Fruit fly (Drosophila melanogaster) whole organism, embryonic: ENCODE results near the gene CG14194.

Experiments used
- CG10209 ChIP-seq: fragments of 200-800 bp; sonication (Bioruptor generic); optimal IDR thresholded peaks from 3 replicates; lab custom pipeline; 2017; ENCODE audit warnings: missing biosample characterization, mild to moderate bottlenecking, missing genetic modification characterization, missing genetic modification reagents
- CG10431 ChIP-seq: fragments of 200-800 bp; sonication (Bioruptor generic); optimal IDR thresholded peaks from 3 replicates; lab custom pipeline; 2018; ENCODE audit warnings: missing biosample characterization, mild to moderate bottlenecking, missing genetic modification characterization
- CG10462 ChIP-seq: fragments of 200-800 bp; sonication (Bioruptor generic); optimal IDR thresholded peaks from 2 replicates; lab custom pipeline; 2016; ENCODE audit warnings: missing biosample characterization, missing genetic modification characterization
- CG11093 ChIP-seq: fragments of 200-800 bp; sonication (Bioruptor generic); IDR thresholded peaks from 3 replicates; pipeline ENCODE4 v1.3.6; 2022; ENCODE audit warnings: missing biosample characterization, missing genetic modification characterization
- CG11560 ChIP-seq: fragments of 200-800 bp; sonication (Bioruptor generic); IDR thresholded peaks from 3 replicates; pipeline ENCODE4 v1.3.6; 2022; ENCODE audit warnings: missing biosample characterization, missing genetic modification characterization
- CG13287 ChIP-seq: fragments of 200-800 bp; sonication (Bioruptor generic); IDR thresholded peaks from 2 replicates; pipeline ENCODE4 v1.3.6; 2022; ENCODE audit warnings: missing biosample characterization, missing genetic modification characterization; ENCODE audit not compliant: partially characterized antibody
- CG13624 ChIP-seq: fragments of 200-800 bp; sonication (Bioruptor generic); optimal IDR thresholded peaks from 2 replicates; lab custom pipeline; 2016; ENCODE audit warnings: missing biosample characterization, missing genetic modification characterization
- CG1529 ChIP-seq: fragments of 200-800 bp; sonication (Bioruptor generic); optimal IDR thresholded peaks from 3 replicates; lab custom pipeline; 2018; ENCODE audit warnings: missing biosample characterization, missing genetic modification characterization
- CG17328 ChIP-seq: fragments of 200-800 bp; sonication (Bioruptor generic); IDR thresholded peaks from 2 replicates; pipeline ENCODE4 v1.3.6; 2022; ENCODE audit warnings: missing biosample characterization, missing genetic modification characterization
- CG18262 ChIP-seq: fragments of 200-800 bp; optimal IDR thresholded peaks from 3 replicates; lab custom pipeline; 2019; ENCODE audit warnings: missing biosample characterization, mild to moderate bottlenecking, missing genetic modification characterization, moderate library complexity
- CG30431 ChIP-seq: fragments of 200-800 bp; sonication (Bioruptor generic); optimal IDR thresholded peaks from 2 replicates; lab custom pipeline; 2017; ENCODE audit warnings: missing biosample characterization, missing genetic modification characterization
- CG31224 ChIP-seq: fragments of 200-800 bp; sonication (Bioruptor generic); IDR thresholded peaks from 2 replicates; pipeline ENCODE4 v1.3.6; 2022; ENCODE audit warnings: missing biosample characterization, missing genetic modification characterization
- CG31388 ChIP-seq: fragments of 200-800 bp; sonication (Bioruptor generic); optimal IDR thresholded peaks from 2 replicates; lab custom pipeline; 2016; ENCODE audit warnings: missing biosample characterization, missing genetic modification characterization
- CG31441 ChIP-seq: fragments of 200-800 bp; sonication (Bioruptor generic); IDR thresholded peaks from 2 replicates; pipeline ENCODE4 v1.3.6; 2022; ENCODE audit warnings: missing biosample characterization, missing genetic modification characterization
- CG32532 ChIP-seq: fragments of 200-800 bp; sonication (Bioruptor generic); IDR thresholded peaks from 2 replicates; pipeline ENCODE4 v1.3.6; 2022; ENCODE audit warnings: missing biosample characterization, missing genetic modification characterization
- CG3407 ChIP-seq: fragments of 200-800 bp; sonication (Bioruptor generic); optimal IDR thresholded peaks from 2 replicates; lab custom pipeline; 2018; ENCODE audit warnings: missing biosample characterization, mild to moderate bottlenecking, missing genetic modification characterization
- CG4707 ChIP-seq: fragments of 200-800 bp; sonication (Bioruptor generic); optimal IDR thresholded peaks from 2 replicates; lab custom pipeline; 2018; ENCODE audit warnings: missing biosample characterization, mild to moderate bottlenecking, missing genetic modification characterization, moderate library complexity
- CG4730 ChIP-seq: fragments of 200-800 bp; sonication (Bioruptor generic); IDR thresholded peaks from 2 replicates; pipeline ENCODE4 v1.3.6; 2022; ENCODE audit warnings: missing biosample characterization, missing genetic modification characterization
- CG6683 ChIP-seq: fragments of 200-800 bp; sonication (Bioruptor generic); optimal IDR thresholded peaks from 2 replicates; lab custom pipeline; 2017; ENCODE audit warnings: missing biosample characterization, mild to moderate bottlenecking, missing genetic modification characterization, missing genetic modification reagents
- CG6813 ChIP-seq: fragments of 200-800 bp; sonication (Bioruptor generic); optimal IDR thresholded peaks from 2 replicates; lab custom pipeline; 2017; ENCODE audit warnings: missing biosample characterization, missing genetic modification characterization, mild to moderate bottlenecking, moderate library complexity, missing genetic modification reagents
- CG7987 ChIP-seq: fragments of 200-800 bp; sonication (Bioruptor generic); optimal IDR thresholded peaks from 2 replicates; lab custom pipeline; 2018; ENCODE audit warnings: missing biosample characterization, mild to moderate bottlenecking, missing genetic modification characterization, moderate library complexity
- CG9797 ChIP-seq: fragments of 200-800 bp; sonication (Bioruptor generic); optimal IDR thresholded peaks from 3 replicates; lab custom pipeline; 2018; ENCODE audit warnings: missing biosample characterization, mild to moderate bottlenecking, missing genetic modification characterization
- D ChIP-seq, 2 experiments: fragments of 200-800 bp in 1 of 2; fragments of >200 bp in 1 of 2; sonication (Bioruptor generic) in 1 of 2; optimal IDR thresholded peaks; 2 replicates in 1 of 2; 3 replicates in 1 of 2; lab custom pipeline; 2017; ENCODE audit warnings: mild to moderate bottlenecking in 1 of 2, missing biosample characterization in 1 of 2, missing genetic modification characterization in 1 of 2, missing genetic modification reagents in 1 of 2
- Dref ChIP-seq: fragments of 200-800 bp; sonication (Bioruptor generic); IDR thresholded peaks from 2 replicates; pipeline ENCODE4 v1.3.6; 2022; ENCODE audit warnings: missing biosample characterization, missing genetic modification characterization
- Ets97D ChIP-seq: fragments of 200-800 bp; sonication (Bioruptor generic); optimal IDR thresholded peaks from 3 replicates; lab custom pipeline; 2016; ENCODE audit warnings: missing biosample characterization, missing genetic modification characterization
- HLH4C ChIP-seq: fragments of 200-800 bp; sonication (Bioruptor generic); IDR thresholded peaks from 3 replicates; pipeline ENCODE4 v1.3.6; 2022; ENCODE audit warnings: missing biosample characterization, missing genetic modification characterization; ENCODE audit not compliant: partially characterized antibody
- Hr3 ChIP-seq: fragments of 200-800 bp; sonication (Bioruptor generic); optimal IDR thresholded peaks from 3 replicates; lab custom pipeline; 2016; ENCODE audit warnings: missing biosample characterization, missing genetic modification characterization
- MESR4 ChIP-seq: fragments of 200-800 bp; sonication (Bioruptor generic); optimal IDR thresholded peaks from 2 replicates; lab custom pipeline; 2018; ENCODE audit warnings: missing biosample characterization, mild to moderate bottlenecking, missing genetic modification characterization, moderate library complexity
- MTF-1 ChIP-seq: fragments of 200-800 bp; sonication (Bioruptor generic); optimal IDR thresholded peaks from 2 replicates; lab custom pipeline; 2018; ENCODE audit warnings: missing biosample characterization, mild to moderate bottlenecking, missing genetic modification characterization, borderline replicate concordance
- NFAT ChIP-seq: fragments of 200-800 bp; sonication (Bioruptor generic); IDR thresholded peaks from 2 replicates; pipeline ENCODE4 v1.3.6; 2022; ENCODE audit warnings: missing biosample characterization, missing genetic modification characterization
- Neu2 ChIP-seq: fragments of 200-800 bp; sonication (Bioruptor generic); optimal IDR thresholded peaks from 3 replicates; lab custom pipeline; 2016; ENCODE audit warnings: missing biosample characterization, missing genetic modification characterization, borderline replicate concordance
- Ssrp ChIP-seq: fragments of 200-800 bp; sonication (Bioruptor generic); optimal IDR thresholded peaks from 2 replicates; lab custom pipeline; 2018; ENCODE audit warnings: missing biosample characterization, mild to moderate bottlenecking, missing genetic modification characterization, moderate library complexity
- aop ChIP-seq: fragments of 200-800 bp; sonication (Bioruptor generic); IDR thresholded peaks from 2 replicates; pipeline ENCODE4 v1.3.6; 2022; ENCODE audit warnings: missing biosample characterization, missing genetic modification characterization
- dimm ChIP-seq: fragments of 200-800 bp; sonication (Bioruptor generic); IDR thresholded peaks from 2 replicates; pipeline ENCODE4 v1.3.6; 2022; ENCODE audit warnings: missing biosample characterization, missing genetic modification characterization
- dysf ChIP-seq: fragments of 200-800 bp; sonication (Bioruptor generic); IDR thresholded peaks from 3 replicates; pipeline ENCODE4 v1.3.6; 2022; ENCODE audit warnings: missing biosample characterization, missing genetic modification characterization
- gcm ChIP-seq: fragments of 200-800 bp; sonication (Bioruptor generic); optimal IDR thresholded peaks from 2 replicates; lab custom pipeline; 2019; ENCODE audit warnings: missing biosample characterization, mild to moderate bottlenecking, missing genetic modification characterization, moderate library complexity
- gt ChIP-seq: fragments of 200-800 bp; sonication (Bioruptor generic); IDR thresholded peaks from 2 replicates; pipeline ENCODE4 v1.3.6; 2022; ENCODE audit warnings: missing biosample characterization, missing genetic modification characterization
- kay ChIP-seq: fragments of 200-800 bp; sonication (Bioruptor generic); optimal IDR thresholded peaks from 2 replicates; lab custom pipeline; 2016; ENCODE audit warnings: missing biosample characterization, missing genetic modification characterization
- lilli ChIP-seq: fragments of 200-800 bp; sonication (Bioruptor generic); optimal IDR thresholded peaks from 3 replicates; lab custom pipeline; 2016; ENCODE audit warnings: missing biosample characterization, missing genetic modification characterization
- sens-2 ChIP-seq: fragments of 200-800 bp; sonication (Bioruptor generic); IDR thresholded peaks from 2 replicates; pipeline ENCODE4 v1.3.6; 2022; ENCODE audit warnings: missing biosample characterization, missing genetic modification characterization
- so ChIP-seq: fragments of 200-800 bp; sonication (Bioruptor generic); IDR thresholded peaks from 3 replicates; pipeline ENCODE4 v1.3.6; 2022; ENCODE audit warnings: missing biosample characterization, missing genetic modification characterization
- tgo ChIP-seq: fragments of 200-800 bp; sonication (Bioruptor generic); IDR thresholded peaks from 3 replicates; pipeline ENCODE4 v1.3.6; 2022; ENCODE audit warnings: missing biosample characterization, missing genetic modification characterization
- tna ChIP-seq: fragments of 200-800 bp; sonication (Bioruptor generic); IDR thresholded peaks from 2 replicates; pipeline ENCODE4 v1.3.6; 2022; ENCODE audit warnings: missing biosample characterization, missing genetic modification characterization; ENCODE audit not compliant: partially characterized antibody
- wdn ChIP-seq: fragments of 200-800 bp; sonication (Bioruptor generic); IDR thresholded peaks from 2 replicates; pipeline ENCODE4 v1.3.6; 2022; ENCODE audit warnings: missing biosample characterization, missing genetic modification characterization
- z ChIP-seq: fragments of 200-800 bp; sonication (Bioruptor generic); IDR thresholded peaks from 3 replicates; pipeline ENCODE4 v1.3.6; 2022; ENCODE audit warnings: missing biosample characterization, missing genetic modification characterization

Gene CG14194

dm6 chrX:19208014-19208413, 14.7 kb downstream of the CG14194 start, which contains the start of gene Ulp1 (continued):
- no peak for TF ChIP-seq CG10209 (GFP tag; lab: Kevin White, UChicago)
- no peak for TF ChIP-seq gcm
- TF ChIP-seq CG13287 (GFP tag; lab: Robert Waterston, UW) = peak; percentile 57
- TF ChIP-seq so (GFP tag; lab: Robert Waterston, UW) = no peak
- TF ChIP-seq D (optimal IDR thresholded peaks at IDR 0.05; lab: Kevin White, UChicago) = no peak
- no peak for TF ChIP-seq D (GFP tag; optimal IDR thresholded peaks at IDR 0.05; lab: Kevin White, UChicago)
- TF ChIP-seq CG10431 (GFP tag; lab: Kevin White, UChicago) = no peak
- no peak for TF ChIP-seq CG17328 (GFP tag; lab: Robert Waterston, UW)
- TF ChIP-seq CG32532 (GFP tag; lab: Robert Waterston, UW) = peak; percentile 40; the same call in 1 of the 2 replicates
- TF ChIP-seq aop (GFP tag; lab: Robert Waterston, UW) = no peak
- no peak for TF ChIP-seq CG31441 (GFP tag; lab: Robert Waterston, UW)
- TF ChIP-seq Ets97D = peak; percentile 80
- TF ChIP-seq dimm (GFP tag; lab: Robert Waterston, UW) = no peak
- peak; percentile 57 for TF ChIP-seq CG10462 (GFP tag; lab: Kevin White, UChicago)
- no peak for TF ChIP-seq CG6813 (GFP tag; lab: Kevin White, UChicago)
- no peak for TF ChIP-seq CG11560 (tag; lab: Robert Waterston, UW)
- no peak for TF ChIP-seq MTF-1 (GFP tag; lab: Kevin White, UChicago)
- TF ChIP-seq NFAT (GFP tag; lab: Robert Waterston, UW) = no peak
- peak; percentile 55 for TF ChIP-seq Neu2
- no peak for TF ChIP-seq lilli (GFP tag; lab: Kevin White, UChicago)
- no peak for TF ChIP-seq CG4730 (GFP tag; lab: Robert Waterston, UW)
- no peak for TF ChIP-seq z (GFP tag; lab: Robert Waterston, UW)
- no peak for TF ChIP-seq CG4707 (GFP tag; lab: Kevin White, UChicago)
- peak; percentile 43 for TF ChIP-seq CG13624 (GFP tag; lab: Kevin White, UChicago)
- TF ChIP-seq HLH4C (GFP tag; lab: Robert Waterston, UW) = 0 out of 3 replicates have a peak, but pooled peaks have one; percentile 25
- no peak for TF ChIP-seq CG11093 (GFP tag; lab: Robert Waterston, UW)
- TF ChIP-seq dysf (GFP tag; lab: Robert Waterston, UW) = no peak
- no peak for TF ChIP-seq wdn (GFP tag; lab: Robert Waterston, UW)
- TF ChIP-seq CG30431 (GFP tag; lab: Kevin White, UChicago) = no peak
- TF ChIP-seq Hr3 = peak; percentile 31
- no peak for TF ChIP-seq CG31224 (GFP tag; lab: Robert Waterston, UW)
- peak; percentile 76 for TF ChIP-seq MESR4 (GFP tag; lab: Kevin White, UChicago)
- TF ChIP-seq CG6683 (GFP tag; lab: Kevin White, UChicago) = no peak
- TF ChIP-seq CG18262 = no peak
- TF ChIP-seq, all 482 proteins: peak for 128

- TF ChIP-seq Ets97D = no peak
- TF ChIP-seq kay (GFP tag; lab: Kevin White, UChicago) = no peak
- no peak for TF ChIP-seq gt (GFP tag; lab: Robert Waterston, UW)
- TF ChIP-seq tna (GFP tag; lab: Robert Waterston, UW) = no peak
- TF ChIP-seq Dref = no peak
- no peak for TF ChIP-seq Ssrp (tag; lab: Kevin White, UChicago)
- no peak for TF ChIP-seq CG9797 (GFP tag; lab: Kevin White, UChicago)
- no peak for TF ChIP-seq CG3407
- no peak for TF ChIP-seq sens-2 (GFP tag; lab: Robert Waterston, UW)
- no peak for TF ChIP-seq tgo (GFP tag; lab: Robert Waterston, UW)
- no peak for TF ChIP-seq CG1529 (GFP tag; lab: Kevin White, UChicago)
- no peak for TF ChIP-seq CG31388 (GFP tag; lab: Kevin White, UChicago)
- no peak for TF ChIP-seq CG7987 (GFP tag; lab: Kevin White, UChicago)
- TF ChIP-seq, all 482 proteins: peak for 0
Observed at dm6 chrX:19211982-19212381, 18.6 kb downstream of the CG14194 start, which contains the start of gene CG14195. CG14195 (minus strand) TSS chrX:19212082.
